Worm (Caenorhabditis elegans) whole organism, midembryonic: ENCODE data around the gene T23B12.6.

Experiments used
- T22C8.4 ChIP-seq: fragments of 200-800 bp; sonication (Bioruptor generic); IDR thresholded peaks from 2 replicates; pipeline ENCODE4 v1.3.6; 2022; ENCODE audit warnings: missing genetic modification characterization, missing compliant biosample characterization
- cog-1 ChIP-seq: sonication (generic microtip); optimal IDR thresholded peaks from 2 replicates; lab custom pipeline; 2016; ENCODE audit warnings: missing genetic modification characterization, missing compliant biosample characterization
- flt-1 ChIP-seq: fragments of 200-800 bp; sonication (Bioruptor generic); IDR thresholded peaks from 2 replicates; pipeline ENCODE4 v1.3.6; 2022; ENCODE audit warnings: missing genetic modification characterization, missing compliant biosample characterization
- klf-2 ChIP-seq: fragments of 200-800 bp; sonication (Bioruptor generic); conservative IDR thresholded peaks from 2 replicates; pipeline ENCODE4 v1.3.6; 2022; ENCODE audit warnings: missing genetic modification reagents, missing genetic modification characterization, missing compliant biosample characterization
- med-1 ChIP-seq: sonication (generic microtip); optimal IDR thresholded peaks from 2 replicates; lab custom pipeline; 2017; ENCODE audit warnings: missing genetic modification characterization, mild to moderate bottlenecking, missing compliant biosample characterization, antibody characterized with exemption, missing genetic modification reagents; ENCODE audit not compliant: insufficient read depth
- ref-1 ChIP-seq: fragments of 200-800 bp; sonication (Bioruptor generic); conservative IDR thresholded peaks from 2 replicates; pipeline ENCODE4 v1.3.6; 2022; ENCODE audit warnings: missing genetic modification reagents, missing genetic modification characterization, missing compliant biosample characterization
- ztf-23 ChIP-seq: fragments of 200-800 bp; sonication (Bioruptor generic); IDR thresholded peaks from 2 replicates; pipeline ENCODE4 v1.3.6; 2022; ENCODE audit warnings: missing genetic modification reagents, missing genetic modification characterization, missing compliant biosample characterization
- ztf-29 ChIP-seq: fragments of 200-800 bp; sonication (Bioruptor generic); IDR thresholded peaks from 2 replicates; pipeline ENCODE4 v1.3.6; 2022; ENCODE audit warnings: missing genetic modification reagents, missing genetic modification characterization, missing compliant biosample characterization

DNA sequence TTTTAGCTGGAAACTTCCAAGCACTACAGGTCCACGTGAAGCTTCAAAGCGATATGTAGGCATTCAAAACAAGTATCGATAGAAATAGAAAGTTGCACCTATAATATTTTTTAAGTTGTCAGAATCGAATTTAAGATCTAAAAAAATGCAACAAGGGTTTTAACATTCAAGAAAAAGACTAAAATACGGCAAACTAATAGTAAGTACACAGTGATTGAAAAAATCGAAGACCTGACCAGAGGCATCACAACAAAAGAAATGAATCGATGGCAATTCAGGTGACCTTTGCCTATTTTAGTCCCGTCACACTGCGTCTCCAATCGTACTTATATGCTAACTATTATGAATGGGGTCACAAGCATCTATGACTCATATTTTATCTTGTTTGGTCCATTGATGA lies 12.3 kb downstream of the T23B12.6 start, which contains the start of gene T23B12.5:
- no peak for TF ChIP-seq ztf-29 (GFP tag; lab: Robert Waterston, UW)
- TF ChIP-seq T22C8.4: no peak
- TF ChIP-seq med-1 (GFP tag; lab: Kevin White, UChicago): no peak
- TF ChIP-seq klf-2 (GFP tag; lab: Robert Waterston, UW): no peak
- no peak for TF ChIP-seq flt-1 (GFP tag; lab: Robert Waterston, UW)
- no peak for TF ChIP-seq ref-1 (GFP tag; lab: Robert Waterston, UW)
- TF ChIP-seq cog-1 (tag; lab: Kevin White, UChicago): no peak
- no peak for TF ChIP-seq ztf-23 (GFP tag; lab: Robert Waterston, UW)
